Fruit fly (Drosophila melanogaster) whole organism, embryonic: Measurements from ENCODE around the gene msn.

Experiments
- CG6272 ChIP-seq: fragments of 200-800 bp; sonication (Bioruptor generic); IDR thresholded peaks from 2 replicates; pipeline ENCODE4 v1.3.6; 2022; ENCODE audit warnings: missing biosample characterization, missing genetic modification characterization
- CG9817 ChIP-seq: fragments of 200-800 bp; sonication (Bioruptor generic); optimal IDR thresholded peaks from 2 replicates; lab custom pipeline; 2018; ENCODE audit warnings: missing biosample characterization, mild to moderate bottlenecking, missing genetic modification characterization, moderate library complexity
- Hmr ChIP-seq: fragments of 200-800 bp; sonication (Bioruptor generic); optimal IDR thresholded peaks from 3 replicates; lab custom pipeline; 2017; ENCODE audit warnings: mild to moderate bottlenecking, missing biosample characterization, missing genetic modification reagents, missing genetic modification characterization
- Hr3 ChIP-seq: fragments of 200-800 bp; sonication (Bioruptor generic); optimal IDR thresholded peaks from 3 replicates; lab custom pipeline; 2016; ENCODE audit warnings: missing biosample characterization, missing genetic modification characterization
- MTF-1 ChIP-seq: fragments of 200-800 bp; sonication (Bioruptor generic); optimal IDR thresholded peaks from 2 replicates; lab custom pipeline; 2018; ENCODE audit warnings: missing biosample characterization, mild to moderate bottlenecking, missing genetic modification characterization, borderline replicate concordance
- az2 ChIP-seq: fragments of 200-800 bp; sonication (Bioruptor generic); optimal IDR thresholded peaks from 3 replicates; lab custom pipeline; 2016; ENCODE audit warnings: missing biosample characterization, missing genetic modification characterization
- chn ChIP-seq: fragments of 200-800 bp; sonication (Bioruptor generic); optimal IDR thresholded peaks from 2 replicates; lab custom pipeline; 2016; ENCODE audit warnings: missing biosample characterization, missing genetic modification characterization
- kni ChIP-seq: fragments of 200-800 bp; sonication (Bioruptor generic); optimal IDR thresholded peaks from 3 replicates; lab custom pipeline; 2017; ENCODE audit warnings: mild to moderate bottlenecking, missing biosample characterization, missing genetic modification reagents, missing genetic modification characterization
- mld ChIP-seq: fragments of 200-800 bp; sonication (Bioruptor generic); IDR thresholded peaks from 3 replicates; pipeline ENCODE4 v1.3.6; 2022; ENCODE audit warnings: missing biosample characterization, missing genetic modification characterization; ENCODE audit not compliant: partially characterized antibody

- TF ChIP-seq CG6272 (no peak), Hmr (GFP tag; lab: Kevin White, UChicago) (peak; percentile 73), kni (no peak), MTF-1 (no peak), CG9817 (no peak), az2 (GFP tag; lab: Kevin White, UChicago) (no peak), Hr3 (no peak), chn (GFP tag; lab: Kevin White, UChicago) (no peak), mld (GFP tag; lab: Robert Waterston, UW) (peak; percentile 93)
These were observed 32.1 kb downstream of the msn start, which contains the start of gene Spn for dm6 chr3L:2554118-2554814.
